Worm (Caenorhabditis elegans): ENCODE results near the gene pkc-1.
A peak's percentile ranks its signal among the peaks of the same experiment; 100 is the strongest.

The pkc-1 gene

ce11 chrV:11979673-11980561, 52.0 kb downstream of the pkc-1 start, which contains the start of gene snr-4 (continued):
- TF ChIP-seq unc-30 (tag; optimal IDR thresholded peaks at IDR 0.05) (no peak), blmp-1 (tag; optimal IDR thresholded peaks at IDR 0.05) (no peak), ceh-63 (GFP tag; optimal IDR thresholded peaks at IDR 0.05) (peak; percentile 89), xbp-1 (tag; optimal IDR thresholded peaks at IDR 0.05) (peak; percentile 93), mef-2 (tag; optimal IDR thresholded peaks at IDR 0.05) (peak; percentile 36), nhr-71 (tag; optimal IDR thresholded peaks at IDR 0.05) (peak; percentile 98), ceh-82 (tag; optimal IDR thresholded peaks at IDR 0.05) (peak; percentile 96 to 97 (median 96)), sox-4 (tag; optimal IDR thresholded peaks at IDR 0.05) (peak; percentile 81), unc-86 (tag; optimal IDR thresholded peaks at IDR 0.05) (peak; percentile 94), nhr-77 (tag; optimal IDR thresholded peaks at IDR 0.05) (peak; percentile 95), ces-1 (GFP tag; optimal IDR thresholded peaks at IDR 0.05) (no peak), tlp-1 (tag; optimal IDR thresholded peaks at IDR 0.05) (no peak), nhr-47 (tag; optimal IDR thresholded peaks at IDR 0.05) (peak; percentile 98), nhr-28 (tag; optimal IDR thresholded peaks at IDR 0.05) (no peak), nhr-237 (tag; optimal IDR thresholded peaks at IDR 0.05) (peak; percentile 76), rnt-1 (tag; optimal IDR thresholded peaks at IDR 0.05) (peak; percentile 97), unc-130 (tag; optimal IDR thresholded peaks at IDR 0.05) (peak; percentile 66), lin-35 (GFP tag; optimal IDR thresholded peaks at IDR 0.05) (peak; percentile 85 to 90), isw-1 (GFP tag; IDR thresholded peaks at IDR 0.05) (peak; percentile 96), nhr-19 (GFP tag; conservative IDR thresholded peaks at IDR 0.05) (peak; percentile 98), pax-3 (tag; optimal IDR thresholded peaks at IDR 0.05) (peak; percentile 98), nhr-11 (tag; optimal IDR thresholded peaks at IDR 0.05) (peak; percentile 82), swsn-7 (tag; optimal IDR thresholded peaks at IDR 0.05) (peak; percentile 97), pag-3 (tag; optimal IDR thresholded peaks at IDR 0.05; ENCODE audit: borderline replicate concordance, insufficient read depth) (peak; percentile 36), fkh-10 (GFP tag; optimal IDR thresholded peaks at IDR 0.05) (peak; percentile 69), efl-3 (GFP tag; optimal IDR thresholded peaks at IDR 0.05) (peak; percentile 68), unc-98 (GFP tag; IDR thresholded peaks at IDR 0.05) (peak; percentile 68; the same call in 1 of the 2 replicates), mdl-1 (tag; optimal IDR thresholded peaks at IDR 0.05) (peak in 1 of 2 experiments; percentile 91), vab-15 (tag; optimal IDR thresholded peaks at IDR 0.05) (peak; percentile 48), ceh-88 (GFP tag; IDR thresholded peaks at IDR 0.05) (peak; percentile 91), efl-1 (optimal IDR thresholded peaks at IDR 0.05) (peak; percentile 91 to 96), efl-1 (GFP tag; optimal IDR thresholded peaks at IDR 0.05 in 1 of 2) (peak; percentile 83 to 99), nhr-12 (tag; optimal IDR thresholded peaks at IDR 0.05) (peak; percentile 20), F16B12.6 (tag; optimal IDR thresholded peaks at IDR 0.05) (peak; percentile 66), nhr-84 (tag; optimal IDR thresholded peaks at IDR 0.05) (peak; percentile 36)

- TF ChIP-seq F16B12.6 (tag; optimal IDR thresholded peaks at IDR 0.05) (no peak), fkh-4 (tag; optimal IDR thresholded peaks at IDR 0.05; ENCODE audit: borderline replicate concordance) (no peak), ets-5 (GFP tag; IDR thresholded peaks at IDR 0.05) (no peak), mef-2 (tag; optimal IDR thresholded peaks at IDR 0.05) (no peak), jun-1 (tag; optimal IDR thresholded peaks at IDR 0.05) (no peak), lin-14 (GFP tag; optimal IDR thresholded peaks at IDR 0.05) (peak; percentile 20), nhr-90 (tag; optimal IDR thresholded peaks at IDR 0.05; ENCODE audit: poor library complexity) (peak; percentile 9), zag-1 (tag; optimal IDR thresholded peaks at IDR 0.05) (no peak), nhr-47 (tag; optimal IDR thresholded peaks at IDR 0.05) (no peak), elt-3 (tag; optimal IDR thresholded peaks at IDR 0.05) (peak in 1 of 6 experiments; percentile 63), nhr-12 (tag; optimal IDR thresholded peaks at IDR 0.05) (no peak), fkh-10 (GFP tag; optimal IDR thresholded peaks at IDR 0.05) (no peak), lin-39 (tag; optimal IDR thresholded peaks at IDR 0.05) (no peak), C34B4.2 (tag; optimal IDR thresholded peaks at IDR 0.05) (no peak), ceh-88 (GFP tag; IDR thresholded peaks at IDR 0.05) (no peak), snpc-4 (tag; optimal IDR thresholded peaks at IDR 0.05) (no peak), grh-1 (GFP tag; IDR thresholded peaks at IDR 0.05) (0 out of 2 replicates have a peak, but pooled peaks have one; percentile 20), unc-30 (tag; optimal IDR thresholded peaks at IDR 0.05) (no peak), ama-1 (optimal IDR thresholded peaks at IDR 0.05) (peak; percentile 62), lin-35 (GFP tag; optimal IDR thresholded peaks at IDR 0.05) (peak in 1 of 2 experiments; percentile 21), nhr-28 (tag; optimal IDR thresholded peaks at IDR 0.05) (no peak), sox-4 (tag; optimal IDR thresholded peaks at IDR 0.05) (no peak), skn-1 (tag; optimal IDR thresholded peaks at IDR 0.05) (no peak), aha-1 (tag; optimal IDR thresholded peaks at IDR 0.05) (no peak), efl-1 (optimal IDR thresholded peaks at IDR 0.05) (peak in 1 of 2 experiments; percentile 6), efl-1 (GFP tag; optimal IDR thresholded peaks at IDR 0.05 in 1 of 2) (peak in 1 of 2 experiments; percentile 6)
Measured at ce11 chrV:11978179-11978578, 53.8 kb downstream of the pkc-1 start, which contains the start of gene mif-2. Gene mif-2 (minus strand): TSS chrV:11978459.

Measured in whole organism, L1 larva.